Worm (Caenorhabditis elegans): Measurements from ENCODE around the gene C02B8.12.
"Not testable (repeated sequence)": the region's sequence is repeated elsewhere in the genome, so short reads cannot be mapped to it uniquely, and the experiment has no call there.

The C02B8.12 gene

ce11 chrX:8152560-8153043 is 29.4 kb upstream of the C02B8.12 start:
- peak; percentile 56 for TF ChIP-seq pbrm-1 (GFP tag; IDR thresholded peaks at IDR 0.05)
- peak; percentile 34 for TF ChIP-seq ztf-18 (tag; optimal IDR thresholded peaks at IDR 0.05)
- TF ChIP-seq D2030.7 (GFP tag; IDR thresholded peaks at IDR 0.05) = peak; percentile 84
- TF ChIP-seq repo-1 (tag; optimal IDR thresholded peaks at IDR 0.05) = peak; percentile 33
- TF ChIP-seq dox-1 (GFP tag; IDR thresholded peaks at IDR 0.05) = peak; percentile 59
- peak; percentile 54 for TF ChIP-seq rpc-1 (optimal IDR thresholded peaks at IDR 0.05)
- TF ChIP-seq rpc-1 (tag; optimal IDR thresholded peaks at IDR 0.05) = peak; percentile 83
- TF ChIP-seq athp-1 (tag; optimal IDR thresholded peaks at IDR 0.05) = peak; percentile 6
- peak; percentile 48 for TF ChIP-seq hmg-1.2 (GFP tag; IDR thresholded peaks at IDR 0.05)
- TF ChIP-seq somi-1 (GFP tag; optimal IDR thresholded peaks at IDR 0.05) = peak; percentile 6
- TF ChIP-seq B0261.1 (tag; optimal IDR thresholded peaks at IDR 0.05) = peak; percentile 86
- TF ChIP-seq bed-1 (GFP tag; IDR thresholded peaks at IDR 0.05) = 0 out of 2 replicates have a peak, but pooled peaks have one; percentile 24
- peak; percentile 26; the same call in 1 of the 2 replicates for TF ChIP-seq cebp-2 (GFP tag; IDR thresholded peaks at IDR 0.05)
- peak; percentile 33 for TF ChIP-seq mes-4 (tag; optimal IDR thresholded peaks at IDR 0.05)
- TF ChIP-seq die-1 (tag; optimal IDR thresholded peaks at IDR 0.05) = peak; percentile 43
- peak; percentile 18; the same call in 1 of the 2 replicates for TF ChIP-seq madf-6 (GFP tag; IDR thresholded peaks at IDR 0.05)
- TF ChIP-seq mxl-1 (tag; optimal IDR thresholded peaks at IDR 0.05) = peak; percentile 16
- peak; percentile 83 for TF ChIP-seq tbp1 (GFP tag; optimal IDR thresholded peaks at IDR 0.05)
- TF ChIP-seq ceh-58 (GFP tag; IDR thresholded peaks at IDR 0.05) = 0 out of 2 replicates have a peak, but pooled peaks have one; percentile 64
- TF ChIP-seq lin-26 (GFP tag; IDR thresholded peaks at IDR 0.05) = peak; percentile 84
- peak; percentile 12 to 13 for TF ChIP-seq rec-8 (tag; optimal IDR thresholded peaks at IDR 0.05)
- 0 out of 2 replicates have a peak, but pooled peaks have one; percentile 22 for TF ChIP-seq rcor-1 (GFP tag; IDR thresholded peaks at IDR 0.05)
- not testable (repeated sequence) for TF ChIP-seq snpc-4 (GFP tag; optimal IDR thresholded peaks at IDR 0.05)
- peak in 2 of 4 experiments; percentile 4 to 54 for TF ChIP-seq snpc-4 (tag; optimal IDR thresholded peaks at IDR 0.05)
- TF ChIP-seq ekl-4 (GFP tag; IDR thresholded peaks at IDR 0.05) = 0 out of 2 replicates have a peak, but pooled peaks have one; percentile 9
- peak in 1 of 2 experiments; percentile 1 for TF ChIP-seq let-607 (tag; optimal IDR thresholded peaks at IDR 0.05)

ce11 chrX:8151409-8151808 is 28.2 kb upstream of the C02B8.12 start:
- TF ChIP-seq ceh-79 (tag; optimal IDR thresholded peaks at IDR 0.05) (peak; percentile 10), Y56A3A.18 (GFP tag; IDR thresholded peaks at IDR 0.05) (0 out of 2 replicates have a peak, but pooled peaks have one; percentile 37), him-1 (tag; optimal IDR thresholded peaks at IDR 0.05) (peak; percentile 64), zfh-2 (GFP tag; conservative IDR thresholded peaks at IDR 0.05) (0 out of 2 replicates have a peak, but pooled peaks have one; percentile 27), tbp1 (GFP tag; optimal IDR thresholded peaks at IDR 0.05) (peak; percentile 85), D2030.7 (GFP tag; IDR thresholded peaks at IDR 0.05) (peak; percentile 67), die-1 (tag; optimal IDR thresholded peaks at IDR 0.05) (peak; percentile 25), tlf-1 (GFP tag; optimal IDR thresholded peaks at IDR 0.05) (no peak), F39B2.1 (GFP tag; IDR thresholded peaks at IDR 0.05) (no peak), lin-26 (GFP tag; IDR thresholded peaks at IDR 0.05) (peak; percentile 66; the same call in 1 of the 2 replicates), lin-35 (GFP tag; optimal IDR thresholded peaks at IDR 0.05) (no peak), B0261.1 (tag; optimal IDR thresholded peaks at IDR 0.05) (peak; percentile 70), ztf-18 (tag; optimal IDR thresholded peaks at IDR 0.05) (peak; percentile 36), ztf-26 (tag; optimal IDR thresholded peaks at IDR 0.05) (no peak), dox-1 (GFP tag; IDR thresholded peaks at IDR 0.05) (peak; percentile 50; the same call in 1 of the 2 replicates), rpc-1 (optimal IDR thresholded peaks at IDR 0.05) (peak; percentile 49), rpc-1 (tag; optimal IDR thresholded peaks at IDR 0.05) (peak; percentile 83), madf-8 (GFP tag; conservative IDR thresholded peaks at IDR 0.05) (no peak), hmg-1.2 (GFP tag; IDR thresholded peaks at IDR 0.05) (peak; percentile 39), snpc-4 (GFP tag; optimal IDR thresholded peaks at IDR 0.05) (no peak), snpc-4 (tag; optimal IDR thresholded peaks at IDR 0.05) (peak in 1 of 4 experiments; percentile 53)

All from whole organism, young adult.